Fruit fly (Drosophila melanogaster): Measurements from ENCODE around the gene PK2-R2.

Gene PK2-R2

dm6 chr3R:13305318-13305899 lies 28.6 kb downstream of the PK2-R2 start:
- TF ChIP-seq usp (GFP tag; optimal IDR thresholded peaks at IDR 0.05) (no peak), Dll (optimal IDR thresholded peaks at IDR 0.05) (no peak), pan (optimal IDR thresholded peaks at IDR 0.05) (no peak), CG8478 (optimal IDR thresholded peaks at IDR 0.05) (no peak), EcR (GFP tag; optimal IDR thresholded peaks at IDR 0.05) (no peak), psq (optimal IDR thresholded peaks at IDR 0.05) (no peak)

dm6 chr3R:13304512-13305069 lies 29.4 kb downstream of the PK2-R2 start:
- TF ChIP-seq usp (GFP tag; optimal IDR thresholded peaks at IDR 0.05): no peak
- no peak for TF ChIP-seq psq (optimal IDR thresholded peaks at IDR 0.05)
- no peak for TF ChIP-seq CG8478 (optimal IDR thresholded peaks at IDR 0.05)
- TF ChIP-seq Dll (optimal IDR thresholded peaks at IDR 0.05): no peak
- TF ChIP-seq pan (optimal IDR thresholded peaks at IDR 0.05): no peak
- TF ChIP-seq EcR (GFP tag; optimal IDR thresholded peaks at IDR 0.05): no peak

dm6 chr3R:13303126-13303525 lies 30.8 kb downstream of the PK2-R2 start, which contains the start of gene CG43208:
CG43208 (plus strand) TSS chr3R:13303426.
- TF ChIP-seq pan (optimal IDR thresholded peaks at IDR 0.05): no peak
- TF ChIP-seq CG8478 (optimal IDR thresholded peaks at IDR 0.05): no peak
- TF ChIP-seq psq (optimal IDR thresholded peaks at IDR 0.05): no peak
- TF ChIP-seq Dll (optimal IDR thresholded peaks at IDR 0.05): no peak
- TF ChIP-seq EcR (GFP tag; optimal IDR thresholded peaks at IDR 0.05): no peak
- TF ChIP-seq usp (GFP tag; optimal IDR thresholded peaks at IDR 0.05): no peak

dm6 chr3R:13302348-13302747 lies 31.6 kb downstream of the PK2-R2 start, which contains the start of gene CG32473:
CG32473 (plus strand) TSS chr3R:13302648.
- TF ChIP-seq psq (optimal IDR thresholded peaks at IDR 0.05): no peak
- TF ChIP-seq Dll (optimal IDR thresholded peaks at IDR 0.05): no peak
- TF ChIP-seq pan (optimal IDR thresholded peaks at IDR 0.05): no peak
- no peak for TF ChIP-seq usp (GFP tag; optimal IDR thresholded peaks at IDR 0.05)
- TF ChIP-seq CG8478 (optimal IDR thresholded peaks at IDR 0.05): no peak
- TF ChIP-seq EcR (GFP tag; optimal IDR thresholded peaks at IDR 0.05): no peak

DNA sequence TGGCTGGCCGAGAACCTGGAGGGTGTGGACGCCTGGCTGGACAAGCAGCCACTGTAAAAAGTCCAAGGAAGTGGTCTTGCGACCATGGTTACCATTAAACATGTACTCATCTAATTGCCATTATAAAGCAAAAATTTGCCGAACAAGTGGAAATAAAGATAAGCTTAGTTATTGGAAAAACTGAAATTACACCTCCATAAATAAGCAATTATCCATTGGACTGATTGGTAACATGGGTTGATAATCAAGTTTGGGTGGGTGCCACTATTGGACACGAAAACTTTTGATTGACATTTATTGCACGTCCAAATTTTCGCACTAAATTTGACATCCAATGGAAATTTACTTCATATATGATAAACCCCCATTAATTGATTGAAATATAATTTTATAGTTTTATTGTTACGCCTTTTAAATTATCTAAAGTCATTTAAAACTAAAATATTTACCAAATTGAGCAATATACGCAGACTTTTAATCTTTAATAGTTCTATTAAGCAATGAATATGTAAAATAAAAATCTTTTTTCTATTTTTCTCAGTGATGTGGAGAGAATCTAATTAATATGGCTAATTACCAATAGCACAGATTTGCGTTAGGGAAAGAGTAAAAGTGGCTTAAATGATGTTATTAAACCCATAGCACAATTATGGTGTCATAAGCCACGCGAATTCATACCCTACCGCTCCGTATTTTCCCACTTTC lies 35.7 kb downstream of the PK2-R2 start, which contains the start of gene CG8774:
TSS of gene CG8774 (plus strand) at position 655 of the 705 bp plus-strand sequence.
- TF ChIP-seq usp (GFP tag; optimal IDR thresholded peaks at IDR 0.05) (no peak), EcR (GFP tag; optimal IDR thresholded peaks at IDR 0.05) (no peak), pan (optimal IDR thresholded peaks at IDR 0.05) (no peak), psq (optimal IDR thresholded peaks at IDR 0.05) (no peak), Dll (optimal IDR thresholded peaks at IDR 0.05) (no peak), CG8478 (optimal IDR thresholded peaks at IDR 0.05) (no peak)

- no peak for TF ChIP-seq pan (optimal IDR thresholded peaks at IDR 0.05)
- TF ChIP-seq Dll (optimal IDR thresholded peaks at IDR 0.05): no peak
- TF ChIP-seq psq (optimal IDR thresholded peaks at IDR 0.05): no peak
- no peak for TF ChIP-seq CG8478 (optimal IDR thresholded peaks at IDR 0.05)
- no peak for TF ChIP-seq usp (GFP tag; optimal IDR thresholded peaks at IDR 0.05)
- no peak for TF ChIP-seq EcR (GFP tag; optimal IDR thresholded peaks at IDR 0.05)
These were observed 39.5 kb downstream of the PK2-R2 start, which contains the start of gene CG8773 for dm6 chr3R:13294461-13294860. CG8773 (plus strand) TSS chr3R:13294748.

- TF ChIP-seq EcR (GFP tag; optimal IDR thresholded peaks at IDR 0.05) (no peak), psq (optimal IDR thresholded peaks at IDR 0.05) (no peak)
These were observed 40.7 kb downstream of the PK2-R2 start, which contains the start of gene wntD for dm6 chr3R:13293148-13293756. wntD (minus strand) TSS chr3R:13293198.

DNA sequence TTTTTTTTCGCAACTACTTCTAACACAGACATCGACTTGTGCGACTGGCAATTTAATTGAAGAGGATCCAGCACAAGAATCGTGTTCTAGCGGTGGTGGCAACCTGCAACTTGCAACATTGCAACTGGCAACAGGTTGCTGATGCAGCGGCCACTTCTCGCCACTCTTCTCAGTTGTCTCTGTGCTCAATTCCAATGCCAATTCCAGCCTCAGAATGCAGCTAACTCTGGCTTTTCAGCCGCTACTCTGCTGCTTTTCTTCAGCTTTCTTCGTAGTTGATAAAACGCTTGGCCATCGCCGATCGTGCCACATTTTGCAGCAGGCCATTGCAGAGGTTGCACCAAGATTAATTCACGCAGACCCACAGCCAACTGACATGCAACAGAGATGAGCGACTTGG lies 43.6 kb downstream of the PK2-R2 start, which contains the start of gene Osi22:
TSS of gene Osi22 (plus strand) at position 301 of the 400 bp plus-strand sequence.
- no peak for TF ChIP-seq psq (optimal IDR thresholded peaks at IDR 0.05)
- TF ChIP-seq Dll (optimal IDR thresholded peaks at IDR 0.05): no peak
- no peak for TF ChIP-seq EcR (GFP tag; optimal IDR thresholded peaks at IDR 0.05)
- no peak for TF ChIP-seq CG8478 (optimal IDR thresholded peaks at IDR 0.05)

DNA sequence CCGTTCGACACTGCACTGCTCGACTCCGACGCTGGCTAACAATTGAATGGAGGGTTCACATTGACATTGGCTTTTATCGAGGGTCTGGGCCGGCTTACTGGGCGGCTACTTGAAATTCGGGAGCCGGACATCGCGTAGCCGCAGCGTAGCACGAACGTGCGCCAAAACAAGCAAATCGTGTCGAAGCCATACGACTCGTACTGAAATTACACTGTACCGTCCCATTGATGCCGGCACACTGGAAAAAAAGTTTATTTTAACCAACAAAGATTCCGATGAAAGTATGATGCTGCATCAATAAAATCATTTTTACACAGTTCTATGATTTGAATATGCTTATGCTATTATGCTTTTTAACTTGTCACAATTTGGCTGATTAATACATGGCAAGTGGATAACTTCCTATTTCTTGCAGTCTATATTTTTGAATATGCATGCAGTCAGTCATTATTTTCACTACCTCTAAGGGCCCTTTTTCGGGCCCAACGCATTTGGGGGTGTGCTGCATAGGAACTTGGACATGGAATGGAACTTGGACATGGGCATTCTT lies 45.1 kb downstream of the PK2-R2 start, which contains the start of gene apn:
TSS of gene apn (minus strand) at position 51 of the 550 bp plus-strand sequence.
- TF ChIP-seq pan (optimal IDR thresholded peaks at IDR 0.05) (no peak), psq (optimal IDR thresholded peaks at IDR 0.05) (no peak), CG8478 (optimal IDR thresholded peaks at IDR 0.05) (no peak), EcR (GFP tag; optimal IDR thresholded peaks at IDR 0.05) (no peak), usp (GFP tag; optimal IDR thresholded peaks at IDR 0.05) (no peak), Dll (optimal IDR thresholded peaks at IDR 0.05) (no peak)

dm6 chr3R:13286118-13286579 lies 47.8 kb downstream of the PK2-R2 start, which contains the start of gene CG15888:
CG15888 (minus strand) TSS chr3R:13286529.
- TF ChIP-seq CG8478 (optimal IDR thresholded peaks at IDR 0.05): no peak
- TF ChIP-seq usp (GFP tag; optimal IDR thresholded peaks at IDR 0.05): no peak
- TF ChIP-seq pan (optimal IDR thresholded peaks at IDR 0.05): no peak
- no peak for TF ChIP-seq psq (optimal IDR thresholded peaks at IDR 0.05)
- no peak for TF ChIP-seq Dll (optimal IDR thresholded peaks at IDR 0.05)
- no peak for TF ChIP-seq EcR (GFP tag; optimal IDR thresholded peaks at IDR 0.05)

DNA sequence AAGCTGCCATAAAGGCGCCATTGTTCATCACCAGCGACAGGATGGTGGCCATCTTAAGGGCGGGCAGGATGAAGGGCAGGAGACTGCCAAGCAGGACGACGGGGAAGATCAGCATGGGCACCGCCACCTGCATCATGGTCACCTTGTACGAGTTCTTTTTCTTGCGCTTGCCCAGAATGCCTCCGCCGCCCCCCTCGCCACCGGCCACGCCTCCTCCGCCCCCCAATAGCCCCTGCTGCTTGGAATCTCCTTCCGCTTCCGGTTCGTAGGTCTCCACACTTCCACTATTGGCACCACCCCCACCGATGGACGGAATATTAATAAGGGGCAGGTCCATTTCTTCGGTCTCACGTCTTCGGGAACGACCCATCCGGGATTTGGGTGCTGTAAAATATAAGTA lies 48.9 kb downstream of the PK2-R2 start:
- TF ChIP-seq EcR (GFP tag; optimal IDR thresholded peaks at IDR 0.05): no peak
- TF ChIP-seq usp (GFP tag; optimal IDR thresholded peaks at IDR 0.05): no peak
- no peak for TF ChIP-seq pan (optimal IDR thresholded peaks at IDR 0.05)
- TF ChIP-seq psq (optimal IDR thresholded peaks at IDR 0.05): no peak
- no peak for TF ChIP-seq CG8478 (optimal IDR thresholded peaks at IDR 0.05)
- TF ChIP-seq Dll (optimal IDR thresholded peaks at IDR 0.05): no peak
